Worm (Caenorhabditis elegans): Measurements from ENCODE around the gene K02E2.1.

DNA sequence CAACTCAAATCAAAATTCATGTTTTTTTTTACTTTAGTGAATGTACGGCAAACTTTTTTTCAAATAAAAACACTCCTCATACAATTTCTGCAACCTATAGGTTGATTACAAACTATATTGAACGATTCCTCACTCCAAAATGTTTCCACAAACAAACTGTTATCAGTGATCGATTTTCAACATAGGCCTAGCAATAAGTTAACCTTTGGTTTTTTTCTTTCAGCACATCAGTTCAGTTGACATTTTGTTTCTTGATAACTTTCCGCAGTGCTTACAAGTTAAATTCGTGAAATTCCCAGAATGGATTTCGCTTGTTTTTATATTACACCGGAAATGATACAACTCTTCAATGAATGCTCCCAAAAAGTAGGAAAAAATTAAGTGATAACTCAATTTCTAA, 36.1 kb downstream of the K02E2.1 start, which contains the start of gene F53H2.1:
- TF ChIP-seq him-1 (tag; optimal IDR thresholded peaks at IDR 0.05) (no peak), dao-5 (tag; optimal IDR thresholded peaks at IDR 0.05) (no peak)
